Fruit fly (Drosophila melanogaster): Measurements from ENCODE around the gene CG42564.
A peak's percentile ranks its signal among the peaks of the same experiment; 100 is the strongest.

The CG42564 gene

dm6 chr3R:6373512-6374306 is 566 bp upstream of the CG42564 start (continued):
- TF ChIP-seq Xrp1 (GFP tag; IDR thresholded peaks at IDR 0.05) (peak; percentile 55), yki (optimal IDR thresholded peaks at IDR 0.05) (no peak), CG8924 (tag; optimal IDR thresholded peaks at IDR 0.05) (peak; percentile 65), CG9437 (GFP tag; optimal IDR thresholded peaks at IDR 0.05) (peak; percentile 36), CG12744 (GFP tag; optimal IDR thresholded peaks at IDR 0.05) (peak; percentile 72), unpg (GFP tag; optimal IDR thresholded peaks at IDR 0.05) (peak; percentile 40), Ets65A (GFP tag) (no peak), pb (GFP tag; optimal IDR thresholded peaks at IDR 0.05) (no peak), luna (GFP tag; optimal IDR thresholded peaks at IDR 0.05) (no peak), dmrt99B (tag; optimal IDR thresholded peaks at IDR 0.05) (no peak), klu (GFP tag; IDR thresholded peaks at IDR 0.05) (no peak), sr (GFP tag; IDR thresholded peaks at IDR 0.05) (no peak), D (optimal IDR thresholded peaks at IDR 0.05) (no peak), D (GFP tag; optimal IDR thresholded peaks at IDR 0.05) (no peak), CG10959 (GFP tag; IDR thresholded peaks at IDR 0.05) (no peak), pum (GFP tag; optimal IDR thresholded peaks at IDR 0.05) (no peak), bigmax (GFP tag; optimal IDR thresholded peaks at IDR 0.05) (no peak), Dek (tag; optimal IDR thresholded peaks at IDR 0.05) (no peak), CG5245 (GFP tag; optimal IDR thresholded peaks at IDR 0.05) (peak; percentile 22), Dp (GFP tag; optimal IDR thresholded peaks at IDR 0.05) (no peak), BtbVII (GFP tag; optimal IDR thresholded peaks at IDR 0.05) (peak; percentile 72), CG1647 (GFP tag; optimal IDR thresholded peaks at IDR 0.05) (peak; percentile 50), da (GFP tag; optimal IDR thresholded peaks at IDR 0.05) (no peak), CG18619 (GFP tag; optimal IDR thresholded peaks at IDR 0.05) (no peak), wdn (GFP tag; IDR thresholded peaks at IDR 0.05) (peak; percentile 45; the same call in 1 of the 2 replicates), her (GFP tag; optimal IDR thresholded peaks at IDR 0.05) (peak; percentile 35), Spps (tag; optimal IDR thresholded peaks at IDR 0.05) (no peak), CG17612 (GFP tag; IDR thresholded peaks at IDR 0.05) (no peak), CG6813 (GFP tag; optimal IDR thresholded peaks at IDR 0.05) (peak; percentile 48), CG4707 (GFP tag; optimal IDR thresholded peaks at IDR 0.05) (peak; percentile 3), CG32772 (GFP tag; IDR thresholded peaks at IDR 0.05) (no peak), lbe (GFP tag; optimal IDR thresholded peaks at IDR 0.05) (peak; percentile 49), NK7.1 (GFP tag; optimal IDR thresholded peaks at IDR 0.05) (no peak), sens-2 (GFP tag; IDR thresholded peaks at IDR 0.05) (no peak), Sox100B (GFP tag; optimal IDR thresholded peaks at IDR 0.05) (peak; percentile 38), Six4 (GFP tag; optimal IDR thresholded peaks at IDR 0.05) (peak; percentile 15), Tbp (GFP tag; optimal IDR thresholded peaks at IDR 0.05) (no peak), Trl (optimal IDR thresholded peaks at IDR 0.05) (no peak), Trl (GFP tag; optimal IDR thresholded peaks at IDR 0.05) (peak; percentile 57), dm (GFP tag; optimal IDR thresholded peaks at IDR 0.05) (no peak), CG7271 (tag; optimal IDR thresholded peaks at IDR 0.05) (no peak), zen (tag; optimal IDR thresholded peaks at IDR 0.05) (no peak), usp (GFP tag; optimal IDR thresholded peaks at IDR 0.05) (no peak), CG7556 (GFP tag; optimal IDR thresholded peaks at IDR 0.05) (peak; percentile 65), zf30C (GFP tag; optimal IDR thresholded peaks at IDR 0.05) (no peak), ap (GFP tag; IDR thresholded peaks at IDR 0.05) (no peak), Drgx (GFP tag; IDR thresholded peaks at IDR 0.05) (0 out of 2 replicates have a peak, but pooled peaks have one; percentile 33), CG3065 (GFP tag; optimal IDR thresholded peaks at IDR 0.05) (no peak), CG7987 (GFP tag; optimal IDR thresholded peaks at IDR 0.05) (peak; percentile 79), CG4328 (GFP tag; optimal IDR thresholded peaks at IDR 0.05) (peak; percentile 10), CG12769 (tag; optimal IDR thresholded peaks at IDR 0.05) (peak; percentile 73), cg (GFP tag; optimal IDR thresholded peaks at IDR 0.05) (no peak)

Data from whole organism, embryonic.